Worm (Caenorhabditis elegans) whole organism, young adult: Measurements from ENCODE around the gene D1054.5.

ENCODE experiments used
- D2030.7 ChIP-seq: fragments of 200-800 bp; sonication (Bioruptor generic); IDR thresholded peaks from 2 replicates; pipeline ENCODE4 v1.3.6; 2022; ENCODE audit warnings: missing genetic modification reagents, missing genetic modification characterization, missing compliant biosample characterization
- F22D6.2 ChIP-seq: sonication (generic microtip); optimal IDR thresholded peaks from 2 replicates; lab custom pipeline; 2016; ENCODE audit warnings: mild to moderate bottlenecking, missing genetic modification characterization, missing compliant biosample characterization
- F23B12.7 ChIP-seq: sonication (generic microtip); optimal IDR thresholded peaks from 2 replicates; lab custom pipeline; 2017; ENCODE audit warnings: missing genetic modification characterization, mild to moderate bottlenecking, missing compliant biosample characterization, antibody characterized with exemption, moderate library complexity; ENCODE audit not compliant: insufficient read depth
- F52B5.7 ChIP-seq: sonication (generic microtip); optimal IDR thresholded peaks from 2 replicates; lab custom pipeline; 2016; ENCODE audit warnings: mild to moderate bottlenecking, missing genetic modification characterization, missing compliant biosample characterization
- F57C9.4 ChIP-seq: sonication (generic microtip); optimal IDR thresholded peaks from 2 replicates; lab custom pipeline; 2017; ENCODE audit warnings: mild to moderate bottlenecking, missing genetic modification characterization, missing compliant biosample characterization
- K11D2.4 ChIP-seq: fragments of 200-800 bp; sonication (Bioruptor generic); IDR thresholded peaks from 2 replicates; pipeline ENCODE4 v1.3.6; 2022; ENCODE audit warnings: missing genetic modification reagents, missing genetic modification characterization, missing compliant biosample characterization
- K12H6.12 ChIP-seq: fragments of 200-800 bp; sonication (Bioruptor generic); optimal IDR thresholded peaks from 2 replicates; lab custom pipeline; 2018; ENCODE audit warnings: mild to moderate bottlenecking, missing genetic modification characterization, missing compliant biosample characterization
- T07F8.4 ChIP-seq: sonication (generic microtip); optimal IDR thresholded peaks from 2 replicates; lab custom pipeline; 2016; ENCODE audit warnings: mild to moderate bottlenecking, missing genetic modification characterization, moderate library complexity, missing compliant biosample characterization
- Y79H2A.3 ChIP-seq: fragments of 200-800 bp; sonication (Bioruptor generic); conservative IDR thresholded peaks from 2 replicates; pipeline ENCODE4 v1.3.6; 2022; ENCODE audit warnings: missing genetic modification reagents, missing genetic modification characterization, missing compliant biosample characterization
- aptf-3 ChIP-seq: fragments of 200-800 bp; sonication (Bioruptor generic); IDR thresholded peaks from 2 replicates; pipeline ENCODE4 v1.3.6; 2022; ENCODE audit warnings: missing genetic modification characterization, missing compliant biosample characterization
- atf-7 ChIP-seq: sonication (generic microtip); optimal IDR thresholded peaks from 2 replicates; lab custom pipeline; 2017; ENCODE audit warnings: mild to moderate bottlenecking, missing genetic modification characterization, missing compliant biosample characterization
- athp-1 ChIP-seq: sonication (generic microtip); optimal IDR thresholded peaks from 2 replicates; lab custom pipeline; 2017; ENCODE audit warnings: mild to moderate bottlenecking, missing genetic modification characterization, missing compliant biosample characterization
- attf-5 ChIP-seq: fragments of 200-800 bp; sonication (Bioruptor generic); optimal IDR thresholded peaks from 2 replicates; lab custom pipeline; 2018; ENCODE audit warnings: mild to moderate bottlenecking, missing genetic modification characterization, missing compliant biosample characterization
- bed-1 ChIP-seq: fragments of 200-800 bp; sonication (Bioruptor generic); IDR thresholded peaks from 2 replicates; pipeline ENCODE4 v1.3.6; 2022; ENCODE audit warnings: missing genetic modification reagents, missing genetic modification characterization, missing compliant biosample characterization
- ccch-3 ChIP-seq: fragments of 200-800 bp; sonication (Bioruptor generic); optimal IDR thresholded peaks from 2 replicates; lab custom pipeline; 2018; ENCODE audit warnings: mild to moderate bottlenecking, missing genetic modification characterization, missing compliant biosample characterization
- die-1 ChIP-seq: sonication (generic microtip); optimal IDR thresholded peaks from 2 replicates; lab custom pipeline; 2016; ENCODE audit warnings: missing genotype, mild to moderate bottlenecking, missing genetic modification characterization, missing compliant biosample characterization
- egl-18 ChIP-seq: fragments of 200-800 bp; sonication (Bioruptor generic); IDR thresholded peaks from 2 replicates; pipeline ENCODE4 v1.3.6; 2022; ENCODE audit warnings: missing genetic modification reagents, missing genetic modification characterization, missing compliant biosample characterization
- him-1 ChIP-seq: sonication (generic microtip); optimal IDR thresholded peaks from 2 replicates; lab custom pipeline; 2016; ENCODE audit warnings: missing genotype, missing genetic modification reagents, missing genetic modification characterization, missing compliant biosample characterization
- hlh-12 ChIP-seq: sonication (generic microtip); optimal IDR thresholded peaks from 2 replicates; lab custom pipeline; 2016; ENCODE audit warnings: missing genetic modification characterization, missing compliant biosample characterization
- hlh-26 ChIP-seq: fragments of 200-800 bp; sonication (Bioruptor generic); conservative IDR thresholded peaks from 2 replicates; pipeline ENCODE4 v1.3.6; 2022; ENCODE audit warnings: missing genetic modification reagents, missing genetic modification characterization, missing compliant biosample characterization
- hmg-1.2 ChIP-seq: fragments of 200-800 bp; sonication (Bioruptor generic); IDR thresholded peaks from 2 replicates; pipeline ENCODE4 v1.3.6; 2022; ENCODE audit warnings: missing genetic modification reagents, missing genetic modification characterization, missing compliant biosample characterization
- hrde-1 ChIP-seq: sonication (generic microtip); optimal IDR thresholded peaks from 2 replicates; lab custom pipeline; 2016; ENCODE audit warnings: missing genetic modification characterization, mild to moderate bottlenecking, missing compliant biosample characterization, moderate library complexity, missing genotype, missing genetic modification reagents, borderline replicate concordance
- let-526 ChIP-seq: fragments of 200-800 bp; sonication (Bioruptor generic); IDR thresholded peaks from 2 replicates; pipeline ENCODE4 v1.3.6; 2022; ENCODE audit warnings: missing genetic modification reagents, missing genetic modification characterization, missing compliant biosample characterization
- lsy-27 ChIP-seq: sonication (generic microtip); optimal IDR thresholded peaks from 2 replicates; lab custom pipeline; 2017; ENCODE audit warnings: missing genetic modification characterization, mild to moderate bottlenecking, missing compliant biosample characterization, antibody characterized with exemption, missing genotype, borderline replicate concordance; ENCODE audit not compliant: insufficient read depth
- madf-10 ChIP-seq: sonication (generic microtip); optimal IDR thresholded peaks from 2 replicates; lab custom pipeline; 2016; ENCODE audit warnings: mild to moderate bottlenecking, missing genetic modification characterization, missing compliant biosample characterization
- madf-3 ChIP-seq: fragments of 200-800 bp; sonication (Bioruptor generic); IDR thresholded peaks from 2 replicates; pipeline ENCODE4 v1.3.6; 2022; ENCODE audit warnings: missing genetic modification reagents, missing genetic modification characterization, missing compliant biosample characterization
- mxl-1 ChIP-seq: sonication (generic microtip); optimal IDR thresholded peaks from 2 replicates; lab custom pipeline; 2016; ENCODE audit warnings: missing genetic modification characterization, missing compliant biosample characterization
- nhr-27 ChIP-seq: fragments of 200-800 bp; sonication (Bioruptor generic); optimal IDR thresholded peaks from 2 replicates; lab custom pipeline; 2018; ENCODE audit warnings: mild to moderate bottlenecking, missing genetic modification characterization, moderate library complexity, missing compliant biosample characterization
- pha-4 ChIP-seq: fragments of 150-350 bp; sonication (generic microtip); optimal IDR thresholded peaks from 2 replicates; lab custom pipeline; 2014; ENCODE audit warnings: missing biosample characterization, missing genetic modification reagents, missing genetic modification characterization
- rcor-1 ChIP-seq: fragments of 200-800 bp; sonication (Bioruptor generic); IDR thresholded peaks from 2 replicates; pipeline ENCODE4 v1.3.6; 2022; ENCODE audit warnings: missing genetic modification reagents, missing genetic modification characterization, missing compliant biosample characterization
- rpc-1 ChIP-seq, 2 experiments: fragments of 150-350 bp in 1 of 2; sonication (generic microtip) in 1 of 2; optimal IDR thresholded peaks; 2 replicates each; lab custom pipeline; 2014 to 2018; ENCODE audit warnings: missing biosample characterization in 1 of 2, missing genetic modification characterization in 1 of 2, missing genetic modification reagents in 1 of 2, missing genotype in 1 of 2
- snpc-1.3 ChIP-seq: sonication (generic microtip); optimal IDR thresholded peaks from 2 replicates; lab custom pipeline; 2017; ENCODE audit warnings: missing genetic modification characterization, mild to moderate bottlenecking, missing compliant biosample characterization, antibody characterized with exemption, moderate library complexity, missing genotype, missing genetic modification reagents; ENCODE audit not compliant: insufficient read depth
- snpc-3.4 ChIP-seq: sonication (generic microtip); optimal IDR thresholded peaks from 2 replicates; lab custom pipeline; 2017; ENCODE audit warnings: missing genetic modification characterization, mild to moderate bottlenecking, missing compliant biosample characterization, antibody characterized with exemption, moderate library complexity, missing genotype, missing genetic modification reagents
- snpc-4 ChIP-seq, 5 experiments: fragments of 150-350 bp in 1 of 5; sonication (generic microtip) in 4 of 5; optimal IDR thresholded peaks; 2 replicates each; lab custom pipeline; 2014 to 2018; ENCODE audit warnings: missing genetic modification characterization in 5 of 5, missing biosample characterization in 3 of 5, antibody characterized with exemption in 2 of 5, mild to moderate bottlenecking in 2 of 5, missing compliant biosample characterization in 2 of 5, missing genotype in 2 of 5, moderate library complexity in 2 of 5, missing genetic modification reagents in 1 of 5
- sptf-2 ChIP-seq: fragments of 200-800 bp; sonication (Bioruptor generic); optimal IDR thresholded peaks from 2 replicates; lab custom pipeline; 2018; ENCODE audit warnings: mild to moderate bottlenecking, missing genetic modification characterization, missing compliant biosample characterization
- tbp1 ChIP-seq: fragments of 200-800 bp; sonication (Bioruptor generic); optimal IDR thresholded peaks from 2 replicates; lab custom pipeline; 2018; ENCODE audit warnings: mild to moderate bottlenecking, missing genetic modification characterization, missing compliant biosample characterization
- tbx-9 ChIP-seq: sonication (generic microtip); optimal IDR thresholded peaks from 2 replicates; lab custom pipeline; 2016; ENCODE audit warnings: borderline replicate concordance, missing genetic modification characterization, inconsistent platforms, missing compliant biosample characterization
- tlf-1 ChIP-seq: fragments of 200-800 bp; sonication (Bioruptor generic); optimal IDR thresholded peaks from 2 replicates; lab custom pipeline; 2018; ENCODE audit warnings: mild to moderate bottlenecking, missing genetic modification characterization, missing compliant biosample characterization
- unc-62 ChIP-seq: fragments of 150-350 bp; optimal IDR thresholded peaks from 2 replicates; lab custom pipeline; 2014; ENCODE audit warnings: missing biosample characterization, missing genetic modification reagents, missing genetic modification characterization
- xnd-1 ChIP-seq: sonication (generic microtip); optimal IDR thresholded peaks from 2 replicates; lab custom pipeline; 2016; ENCODE audit warnings: missing genotype, missing genetic modification reagents, missing genetic modification characterization, missing compliant biosample characterization
- zfh-2 ChIP-seq: fragments of 200-800 bp; sonication (Bioruptor generic); conservative IDR thresholded peaks from 2 replicates; pipeline ENCODE4 v1.3.6; 2022; ENCODE audit warnings: missing genetic modification reagents, missing genetic modification characterization, missing compliant biosample characterization
- ztf-22 ChIP-seq: fragments of 200-800 bp; sonication (Bioruptor generic); optimal IDR thresholded peaks from 2 replicates; lab custom pipeline; 2018; ENCODE audit warnings: mild to moderate bottlenecking, missing genetic modification characterization, moderate library complexity, missing compliant biosample characterization

The D1054.5 gene

DNA sequence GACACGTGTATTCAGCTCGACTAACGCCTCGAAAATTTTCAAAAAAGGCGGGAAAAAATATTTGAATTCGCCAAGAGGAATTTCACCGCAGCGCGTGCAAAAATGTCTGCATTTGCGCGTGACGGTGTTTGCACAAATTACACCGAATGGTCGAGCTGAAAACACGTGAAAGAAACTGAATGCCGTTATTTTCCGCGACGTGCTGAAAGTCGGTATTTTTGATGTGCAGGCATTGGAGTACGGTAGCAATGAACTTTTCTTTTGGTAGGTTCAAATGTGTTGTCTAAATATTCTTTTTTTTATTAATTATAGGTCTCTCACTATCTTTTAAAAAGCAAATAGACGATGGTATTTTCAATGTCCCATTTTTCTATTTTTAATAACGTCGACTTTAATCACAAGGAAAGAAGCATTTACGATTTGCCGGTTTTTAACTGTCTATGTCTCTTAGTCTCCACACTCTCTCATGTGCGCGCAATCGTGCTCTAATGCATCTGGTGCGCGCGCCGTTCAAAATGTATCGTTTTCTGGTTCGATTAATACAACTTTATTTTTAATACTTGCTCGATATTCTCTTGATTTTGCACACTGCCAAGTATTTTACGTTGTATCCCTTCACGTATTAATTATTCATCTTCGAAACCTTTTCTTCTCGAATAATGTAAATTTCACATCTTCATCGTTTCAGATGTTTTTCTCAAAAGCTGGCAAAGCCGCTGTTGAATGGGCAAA is 37.2 kb upstream of the D1054.5 start, which contains the start of the genes C29A12.1 and lig-1 (continued):
- TF ChIP-seq ccch-3 (GFP tag; lab: Kevin White, UChicago), result no peak
- no peak for TF ChIP-seq snpc-3.4 (tag; lab: Kevin White, UChicago)
- no peak for TF ChIP-seq him-1 (tag; lab: Kevin White, UChicago)
- no peak for TF ChIP-seq ztf-22
- no peak for TF ChIP-seq hrde-1 (tag; lab: Kevin White, UChicago)
- TF ChIP-seq atf-7 (tag; lab: Kevin White, UChicago), result no peak
- no peak for TF ChIP-seq madf-10
- no peak for TF ChIP-seq tbx-9 (tag; lab: Kevin White, UChicago)
- TF ChIP-seq rcor-1 (GFP tag; lab: Robert Waterston, UW), result peak; percentile 45; the same call in 1 of the 2 replicates
- no peak for TF ChIP-seq snpc-4 (GFP tag; optimal IDR thresholded peaks at IDR 0.05; lab: Kevin White, UChicago)
- TF ChIP-seq snpc-4 (tag; optimal IDR thresholded peaks at IDR 0.05; lab: Kevin White, UChicago), result no peak
- no peak for TF ChIP-seq Y79H2A.3 (GFP tag; lab: Robert Waterston, UW)
- no peak for TF ChIP-seq F57C9.4 (tag; lab: Kevin White, UChicago)
- TF ChIP-seq tlf-1, result peak; percentile 41
- TF ChIP-seq athp-1 (tag; lab: Kevin White, UChicago), result no peak
- no peak for TF ChIP-seq rpc-1 (optimal IDR thresholded peaks at IDR 0.05; lab: Kevin White, UChicago)
- TF ChIP-seq rpc-1 (tag; optimal IDR thresholded peaks at IDR 0.05; lab: Kevin White, UChicago), result no peak
- TF ChIP-seq snpc-1.3 (tag; lab: Kevin White, UChicago), result no peak
- peak; percentile 27 for TF ChIP-seq F23B12.7
- TF ChIP-seq bed-1 (GFP tag; lab: Robert Waterston, UW), result no peak
- peak; percentile 44 for TF ChIP-seq attf-5 (GFP tag; lab: Kevin White, UChicago)
- TF ChIP-seq D2030.7 (GFP tag; lab: Robert Waterston, UW), result peak; percentile 93
- TF ChIP-seq xnd-1, result peak; percentile 54
- TF ChIP-seq lsy-27 (tag; lab: Kevin White, UChicago), result no peak

ce11 chrV:10811763-10812162 is 35.4 kb upstream of the D1054.5 start, which contains the start of gene C29A12.22:
TSS of gene C29A12.22 (plus strand) at chrV:10812063.
- TF ChIP-seq tlf-1, result no peak

- TF ChIP-seq egl-18 (GFP tag; lab: Robert Waterston, UW) (0 out of 2 replicates have a peak, but pooled peaks have one; percentile 33), aptf-3 (no peak), T07F8.4 (tag; lab: Kevin White, UChicago) (peak; percentile 62), let-526 (GFP tag; lab: Robert Waterston, UW) (no peak), K11D2.4 (GFP tag; lab: Robert Waterston, UW) (peak; percentile 76), unc-62 (GFP tag; lab: Kevin White, UChicago) (no peak), snpc-4 (GFP tag; optimal IDR thresholded peaks at IDR 0.05; lab: Kevin White, UChicago) (peak; percentile 35), snpc-4 (tag; optimal IDR thresholded peaks at IDR 0.05; lab: Kevin White, UChicago) (peak; percentile 35 to 72 (median 70)), tbp1 (GFP tag; lab: Kevin White, UChicago) (peak; percentile 69), hlh-12 (tag; lab: Kevin White, UChicago) (no peak), F22D6.2 (tag; lab: Kevin White, UChicago) (peak; percentile 39), zfh-2 (GFP tag; lab: Robert Waterston, UW) (peak; percentile 69), pha-4 (tag; lab: Kevin White, UChicago) (no peak), hlh-26 (no peak), nhr-27 (tag; lab: Kevin White, UChicago) (no peak), F52B5.7 (tag; lab: Kevin White, UChicago) (peak; percentile 58), tlf-1 (peak; percentile 85), die-1 (tag; lab: Kevin White, UChicago) (peak; percentile 43), rcor-1 (GFP tag; lab: Robert Waterston, UW) (peak; percentile 93), sptf-2 (no peak), madf-3 (GFP tag; lab: Robert Waterston, UW) (peak; percentile 89), K12H6.12 (tag; lab: Kevin White, UChicago) (peak; percentile 45), mxl-1 (tag; lab: Kevin White, UChicago) (no peak), hmg-1.2 (GFP tag; lab: Robert Waterston, UW) (peak; percentile 86)
Observed at ce11 chrV:10807862-10808327, 31.5 kb upstream of the D1054.5 start, which contains the start of gene plrg-1. TSS of gene plrg-1 (minus strand) at chrV:10807912.
